Fruit fly (Drosophila melanogaster): Measurements from ENCODE around the gene Gnmt.

Gene Gnmt

DNA sequence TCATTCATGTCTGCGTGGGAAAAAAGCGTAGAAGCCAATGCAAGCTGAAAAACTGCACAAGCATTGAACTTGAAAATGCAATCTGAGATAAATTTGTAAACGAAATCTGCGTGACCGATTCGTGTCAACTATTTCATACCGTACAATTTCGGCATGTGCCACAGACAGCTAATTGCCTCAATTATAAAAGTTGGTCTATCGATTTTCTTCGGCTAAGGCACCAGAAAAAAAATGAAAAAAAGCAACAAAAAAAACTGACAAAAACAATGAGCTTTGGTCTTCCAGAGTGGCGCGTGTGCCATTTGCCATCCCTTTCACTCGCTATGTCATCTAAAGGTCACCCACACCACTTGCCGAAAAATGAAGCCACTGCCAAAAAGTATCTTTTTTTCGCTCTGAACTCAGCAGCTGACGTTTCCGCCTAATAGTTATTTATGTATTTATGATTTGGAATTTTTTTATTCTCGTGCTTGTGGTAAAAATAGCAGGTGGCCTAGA lies 44.2 kb downstream of the Gnmt start:
- TF ChIP-seq insv (optimal IDR thresholded peaks at IDR 0.05) (no peak), psq (optimal IDR thresholded peaks at IDR 0.05) (no peak), h (optimal IDR thresholded peaks at IDR 0.05) (no peak), Myc (optimal IDR thresholded peaks at IDR 0.05) (no peak), ttk (optimal IDR thresholded peaks at IDR 0.05) (no peak), Sin3A (optimal IDR thresholded peaks at IDR 0.05) (no peak)

DNA sequence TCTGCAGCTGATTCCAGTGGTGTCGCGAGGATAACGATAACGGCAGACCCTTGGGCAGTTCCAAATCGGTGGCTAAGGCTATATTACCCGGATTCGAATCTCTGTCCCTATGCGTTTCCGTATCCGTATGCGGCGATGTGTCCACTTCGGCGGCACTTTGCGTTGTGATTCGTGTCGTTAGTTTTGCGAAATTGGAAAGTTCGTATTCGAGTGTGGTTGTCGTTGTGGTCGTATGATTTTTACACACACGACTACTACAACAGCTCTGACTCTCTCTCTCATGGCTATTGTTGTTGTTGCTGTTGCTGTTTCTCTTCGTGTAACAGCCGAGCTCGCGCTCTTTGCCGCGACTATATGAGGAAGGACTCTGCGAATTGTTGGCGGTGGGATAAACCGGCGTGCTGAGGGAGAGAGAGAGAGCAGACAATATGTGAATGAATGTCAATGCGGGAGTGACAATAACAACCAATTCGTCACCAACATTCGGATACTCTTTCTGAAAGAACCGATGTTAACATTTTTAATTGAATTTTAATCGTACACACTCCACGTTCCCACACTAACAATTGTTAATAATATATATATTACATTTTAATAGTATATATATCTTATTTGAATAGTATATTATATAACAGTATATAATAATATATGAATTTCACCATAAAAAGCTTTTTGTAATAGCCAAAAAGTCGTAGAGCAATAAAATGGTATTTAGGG lies 45.4 kb downstream of the Gnmt start:
- TF ChIP-seq Sin3A (optimal IDR thresholded peaks at IDR 0.05) (no peak), ttk (optimal IDR thresholded peaks at IDR 0.05) (no peak), h (optimal IDR thresholded peaks at IDR 0.05) (no peak), psq (optimal IDR thresholded peaks at IDR 0.05) (no peak), insv (optimal IDR thresholded peaks at IDR 0.05) (no peak), Myc (optimal IDR thresholded peaks at IDR 0.05) (no peak)

DNA sequence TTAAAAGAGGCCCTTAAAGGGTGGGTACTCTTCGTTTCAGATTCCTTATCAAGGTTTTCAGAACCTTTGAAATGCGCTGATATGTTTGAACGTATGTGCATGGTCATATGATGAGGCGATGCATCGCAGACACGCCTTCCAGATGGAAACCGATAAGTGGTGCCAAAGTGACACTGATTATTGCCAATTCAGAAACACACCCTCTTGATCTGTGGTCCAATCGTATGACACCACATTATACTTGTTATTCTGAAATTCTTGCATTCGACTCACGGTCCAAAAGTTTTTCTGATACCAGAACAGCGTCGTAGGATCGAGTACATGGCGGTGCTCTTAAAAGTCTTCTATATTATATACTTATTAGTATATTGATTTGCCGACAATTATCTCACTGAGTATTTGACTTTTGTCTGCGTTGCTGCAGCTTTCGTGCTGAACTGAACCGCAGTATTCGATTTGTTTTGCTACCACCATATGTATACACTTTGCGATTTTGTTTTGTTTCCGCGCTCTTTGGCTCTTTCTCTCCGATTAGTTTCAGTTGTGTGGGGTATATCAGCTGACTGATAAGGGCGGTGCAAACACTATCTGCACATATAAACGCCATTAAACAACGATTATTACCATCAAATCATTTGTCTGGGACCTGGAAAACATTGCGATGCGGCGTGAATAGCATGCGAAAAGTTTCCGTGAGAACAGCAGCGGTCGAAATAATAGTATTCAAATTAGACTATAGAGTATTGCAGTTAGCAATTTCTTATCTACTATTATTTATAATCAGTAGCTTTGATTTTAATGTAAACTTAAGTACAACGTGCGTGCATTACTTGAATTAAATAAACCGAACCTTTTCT lies 46.2 kb downstream of the Gnmt start:
- TF ChIP-seq insv (optimal IDR thresholded peaks at IDR 0.05) (no peak), Sin3A (optimal IDR thresholded peaks at IDR 0.05) (no peak)

DNA sequence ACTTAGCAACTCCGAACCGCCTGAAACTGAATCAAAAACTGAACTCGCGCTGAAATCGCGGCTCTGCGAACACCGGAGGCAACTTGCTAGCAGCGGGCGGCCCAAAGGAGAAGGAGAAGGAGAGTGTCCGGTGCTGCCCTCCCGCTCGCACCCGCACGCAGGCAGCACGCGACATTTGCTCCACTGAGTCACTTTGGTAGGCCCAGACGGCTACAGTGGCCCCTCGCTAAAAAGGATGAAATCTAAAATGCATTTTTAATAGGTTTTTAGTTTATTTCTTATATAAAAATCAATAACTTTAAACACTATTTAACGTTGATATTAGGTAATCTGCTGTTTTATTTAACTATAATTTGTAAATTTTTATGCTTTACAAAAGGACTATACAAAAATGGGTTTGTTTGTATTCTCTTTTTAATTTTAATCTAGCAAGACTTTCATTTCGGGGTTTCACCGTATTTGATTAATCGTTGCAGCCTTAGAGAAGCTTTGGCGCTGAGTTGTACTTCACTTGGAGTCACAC lies 48.0 kb downstream of the Gnmt start, which contains the start of gene Men:
Gene Men, minus strand, starts transcription at position 51 of the 523 bp plus-strand sequence.
- no peak for TF ChIP-seq insv (optimal IDR thresholded peaks at IDR 0.05)
- no peak for TF ChIP-seq psq (optimal IDR thresholded peaks at IDR 0.05)
- no peak for TF ChIP-seq ttk (optimal IDR thresholded peaks at IDR 0.05)
- TF ChIP-seq h (optimal IDR thresholded peaks at IDR 0.05): no peak
- TF ChIP-seq Sin3A (optimal IDR thresholded peaks at IDR 0.05): no peak
- TF ChIP-seq Myc (optimal IDR thresholded peaks at IDR 0.05): no peak

DNA sequence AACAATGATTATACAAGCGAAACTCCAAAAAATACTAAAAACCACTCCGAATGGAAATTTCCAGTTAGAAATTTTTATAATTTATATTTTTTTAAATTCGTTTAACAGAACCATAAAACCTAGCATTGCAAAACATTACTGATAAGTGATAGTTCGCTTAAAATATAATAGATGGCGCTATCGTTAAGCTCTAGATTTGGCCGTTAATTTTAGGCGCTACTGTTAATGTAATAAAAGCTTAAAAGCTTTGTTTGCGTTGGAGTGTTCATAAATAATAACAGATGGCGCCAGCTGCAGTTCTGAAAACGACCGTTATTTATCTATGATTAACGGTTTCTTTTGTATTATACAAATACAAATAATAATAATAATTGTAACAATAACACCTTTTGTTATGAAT lies 49.4 kb downstream of the Gnmt start:
- no peak for TF ChIP-seq Myc (optimal IDR thresholded peaks at IDR 0.05)
- no peak for TF ChIP-seq ttk (optimal IDR thresholded peaks at IDR 0.05)
- TF ChIP-seq Sin3A (optimal IDR thresholded peaks at IDR 0.05): no peak
